Fruit fly (Drosophila melanogaster) ovary, adult (tissue): Measurements from ENCODE around the gene CG2124.

ENCODE experiments used
- CG17801 ChIP-seq: fragments of 200-800 bp; optimal IDR thresholded peaks from 2 replicates; lab custom pipeline; 2019; ENCODE audit warnings: missing biosample characterization, mild to moderate bottlenecking, missing genetic modification characterization, moderate library complexity; ENCODE audit not compliant: partially characterized antibody

The CG2124 gene

DNA sequence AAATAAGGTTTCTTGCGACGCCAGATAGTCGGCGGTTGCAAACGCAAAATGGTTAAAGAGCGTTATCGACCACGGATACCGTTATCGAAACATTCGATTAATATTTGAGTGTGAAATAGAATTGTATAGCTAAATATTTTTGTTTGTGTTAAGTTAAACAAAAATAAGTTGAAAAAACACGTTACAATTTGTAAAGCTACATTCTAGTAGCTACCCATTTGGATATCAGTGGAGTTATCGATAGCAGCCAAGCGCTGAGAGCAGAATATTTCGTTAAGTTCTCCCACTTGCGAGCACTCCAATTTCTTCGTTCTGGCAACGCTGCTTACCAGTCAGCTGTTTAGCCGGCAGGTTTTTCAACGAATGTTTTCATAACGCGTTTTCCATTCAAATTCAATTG, at the start of gene CG2124, which contains the start of gene Hmr:
CG2124 (plus strand) TSS at position 310 of the 400 bp plus-strand sequence.
Hmr (minus strand) TSS at position 43 of the 400 bp plus-strand sequence.
- peak; percentile 7 for TF ChIP-seq CG17801 (GFP tag; lab: Kevin White, UChicago)

DNA sequence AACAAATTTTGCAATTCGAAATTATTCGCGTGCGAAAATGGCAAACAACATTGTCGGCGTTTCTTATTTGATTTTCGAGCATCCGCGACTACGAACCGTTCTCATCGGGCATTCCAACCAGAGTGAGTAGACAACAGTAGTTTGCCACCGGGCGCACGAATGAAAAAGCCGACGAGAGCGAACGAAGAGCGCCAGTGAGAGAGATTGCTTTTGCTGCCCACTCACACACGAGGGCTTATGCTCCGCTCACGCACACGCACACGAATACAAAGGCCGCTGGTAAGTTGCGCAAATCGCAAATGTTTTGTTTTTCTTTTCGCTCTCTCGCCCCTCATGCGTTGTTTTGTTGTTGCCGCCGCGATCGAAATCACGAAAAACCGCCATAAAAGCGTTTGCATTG, 49.3 kb upstream of the CG2124 start:
- no peak for TF ChIP-seq CG17801 (GFP tag; lab: Kevin White, UChicago)

DNA sequence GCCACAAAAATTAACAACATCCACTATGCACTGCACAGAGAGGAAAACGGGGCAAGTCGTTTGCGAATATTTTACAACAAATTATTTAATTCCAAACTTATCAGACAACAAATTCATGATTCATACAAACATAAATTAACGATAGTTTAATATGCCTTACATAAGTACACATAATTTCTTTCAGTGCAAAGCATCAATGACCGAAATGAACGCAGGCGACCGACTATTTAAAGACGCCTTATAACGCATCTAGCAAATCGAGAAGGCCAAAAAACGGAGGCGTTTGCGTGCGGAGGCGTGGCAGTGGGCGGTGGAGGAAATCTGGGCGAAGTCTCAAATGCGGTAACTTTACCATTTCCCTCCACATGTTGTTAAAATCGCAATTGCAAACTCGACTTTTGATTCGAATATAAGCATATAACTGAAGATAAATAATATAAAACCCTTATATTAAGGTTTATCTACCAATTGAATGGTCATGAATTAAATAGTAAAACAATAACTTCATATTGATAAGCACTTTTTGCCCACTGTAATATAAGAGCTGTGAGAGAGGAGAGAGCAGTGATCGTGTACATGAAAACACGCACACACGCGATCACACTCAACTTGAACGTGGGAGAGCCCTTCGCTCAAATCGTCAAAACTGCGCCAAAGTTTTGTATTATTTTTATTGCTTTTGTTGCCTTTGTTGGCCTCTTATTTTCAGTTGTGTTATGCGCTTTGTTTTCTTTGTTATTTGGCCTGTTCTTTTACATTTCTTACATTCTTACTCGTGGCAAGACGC, 48.7 kb upstream of the CG2124 start:
- peak; percentile 91 for TF ChIP-seq CG17801 (GFP tag; lab: Kevin White, UChicago)

DNA sequence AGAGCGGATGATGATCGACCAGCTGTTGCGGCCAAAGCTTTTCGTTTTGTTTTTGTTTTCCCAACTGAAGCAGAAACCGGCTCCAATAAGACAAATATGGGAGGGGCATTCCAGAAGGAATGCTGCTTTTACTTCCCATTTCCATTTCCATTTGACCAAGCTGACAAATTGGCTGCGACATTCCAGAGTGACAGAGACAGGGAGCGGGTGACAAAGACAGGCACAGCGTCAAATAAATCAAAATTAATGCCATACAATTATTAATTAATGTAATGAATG, 48.1 kb upstream of the CG2124 start:
- TF ChIP-seq CG17801 (GFP tag; lab: Kevin White, UChicago), result no peak

DNA sequence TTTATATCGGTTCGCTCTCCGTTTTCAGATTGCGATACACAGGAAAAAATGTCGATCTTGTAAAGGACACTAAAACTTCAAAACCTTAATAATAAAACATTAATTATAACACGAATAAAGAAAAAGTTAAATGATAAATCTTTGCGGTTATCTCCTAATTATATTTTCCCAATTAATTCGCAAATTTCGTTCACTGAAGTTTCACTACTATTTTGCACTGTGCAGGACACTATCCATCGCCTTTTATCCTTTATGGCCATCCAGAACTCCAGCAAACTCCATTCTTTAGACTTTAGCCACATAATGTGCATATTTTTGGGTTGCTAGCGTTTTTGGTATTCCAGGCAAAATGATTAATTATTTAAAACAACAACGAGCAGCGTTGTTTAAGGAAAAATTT, 46.9 kb upstream of the CG2124 start:
- no peak for TF ChIP-seq CG17801 (GFP tag; lab: Kevin White, UChicago)

dm6 chrX:10557432-10557831, 38.5 kb upstream of the CG2124 start:
- TF ChIP-seq CG17801 (GFP tag; lab: Kevin White, UChicago), result no peak

dm6 chrX:10558060-10558459, 37.9 kb upstream of the CG2124 start:
- no peak for TF ChIP-seq CG17801 (GFP tag; lab: Kevin White, UChicago)

DNA sequence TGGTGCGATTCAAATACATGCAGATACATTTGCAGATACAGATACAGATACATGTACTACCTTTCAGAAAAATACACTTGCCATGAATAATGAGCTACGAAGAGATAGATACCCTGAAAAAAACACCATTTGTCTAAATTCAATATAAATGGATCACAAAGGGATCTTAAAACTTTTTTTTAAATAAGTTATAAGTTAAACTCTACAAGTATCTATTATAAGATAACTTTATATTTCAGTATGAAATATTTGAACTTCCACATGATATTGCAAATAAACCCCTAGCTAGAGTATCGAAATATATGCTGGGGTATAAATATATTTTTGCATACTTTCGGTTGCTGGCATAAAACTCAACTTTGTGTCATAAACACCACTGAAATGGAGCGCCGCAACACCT, 34.5 kb upstream of the CG2124 start:
- peak; percentile 39 for TF ChIP-seq CG17801 (GFP tag; lab: Kevin White, UChicago)

dm6 chrX:10564145-10564544, 31.8 kb upstream of the CG2124 start:
- no peak for TF ChIP-seq CG17801 (GFP tag; lab: Kevin White, UChicago)

dm6 chrX:10566491-10566890, 29.4 kb upstream of the CG2124 start, which contains the start of gene CG15296:
TSS of gene CG15296 (minus strand) at chrX:10566591.
- TF ChIP-seq CG17801 (GFP tag; lab: Kevin White, UChicago), result no peak

- no peak for TF ChIP-seq CG17801 (GFP tag; lab: Kevin White, UChicago)
These were observed 25.7 kb upstream of the CG2124 start for dm6 chrX:10570142-10570756.

- no peak for TF ChIP-seq CG17801 (GFP tag; lab: Kevin White, UChicago)
These were observed 22.4 kb upstream of the CG2124 start for dm6 chrX:10573554-10573953.

DNA sequence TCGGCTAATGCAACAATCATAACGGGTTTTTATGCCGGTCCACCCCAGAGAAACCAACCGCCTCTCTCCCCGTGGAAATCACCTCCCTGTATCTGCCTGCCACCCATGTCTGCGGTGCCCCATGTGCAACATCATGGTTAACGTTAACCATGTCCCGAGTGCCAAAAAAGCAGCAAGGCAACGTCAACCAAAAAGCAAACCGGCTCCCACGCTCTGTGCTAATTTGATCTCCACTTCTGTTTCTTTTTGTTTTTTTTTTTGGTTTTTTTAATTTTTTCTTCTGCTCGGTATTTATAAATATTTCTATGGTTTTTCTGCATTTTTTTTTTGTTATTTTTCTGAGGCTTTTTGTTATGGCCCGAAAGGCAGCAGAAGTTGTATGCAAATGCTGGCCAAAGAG, 18.9 kb upstream of the CG2124 start:
- TF ChIP-seq CG17801 (GFP tag; lab: Kevin White, UChicago), result no peak

DNA sequence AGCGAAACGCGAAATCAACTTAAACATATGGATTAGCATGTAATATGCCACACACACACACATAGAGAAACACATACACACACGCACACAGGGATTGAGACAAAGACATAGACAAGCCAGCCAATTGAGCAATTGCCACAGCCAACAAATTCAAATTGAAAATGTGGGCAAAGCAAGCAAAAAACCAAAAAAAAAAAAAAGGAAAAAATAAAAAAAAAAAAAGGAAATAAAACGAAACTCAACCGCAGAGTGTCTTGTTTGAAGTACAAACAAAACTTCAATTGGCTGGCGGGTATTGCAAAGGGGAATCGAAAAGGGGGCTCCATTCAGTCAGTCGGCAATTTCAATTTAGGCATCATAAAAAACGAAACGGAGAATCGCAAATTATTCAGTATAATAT, 18.1 kb upstream of the CG2124 start:
- no peak for TF ChIP-seq CG17801 (GFP tag; lab: Kevin White, UChicago)

DNA sequence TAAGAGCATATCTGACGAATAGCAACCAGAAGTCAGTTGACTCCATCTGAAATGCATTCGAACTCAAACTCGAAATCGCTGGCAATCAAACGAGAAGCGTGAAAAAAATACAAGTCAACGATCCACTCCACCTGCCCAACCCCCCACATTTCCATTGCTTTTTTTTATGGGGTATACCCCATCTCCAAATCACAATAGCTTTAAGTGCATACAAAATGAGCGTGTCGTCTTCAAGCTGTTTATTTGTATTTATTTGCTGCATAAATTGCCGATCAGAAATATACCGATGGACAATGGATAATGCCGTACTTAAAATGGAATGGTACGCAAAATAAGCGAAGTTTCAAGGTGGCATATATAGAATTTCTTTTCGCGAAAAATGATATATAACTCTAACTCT, 16.4 kb upstream of the CG2124 start:
- TF ChIP-seq CG17801 (GFP tag; lab: Kevin White, UChicago), result no peak

dm6 chrX:10580459-10581103, 15.3 kb upstream of the CG2124 start:
- TF ChIP-seq CG17801 (GFP tag; lab: Kevin White, UChicago), result no peak
